Fruit fly (Drosophila melanogaster): ENCODE data around the gene app.
A peak's percentile ranks its signal among the peaks of the same experiment; 100 is the strongest.

app gene

DNA sequence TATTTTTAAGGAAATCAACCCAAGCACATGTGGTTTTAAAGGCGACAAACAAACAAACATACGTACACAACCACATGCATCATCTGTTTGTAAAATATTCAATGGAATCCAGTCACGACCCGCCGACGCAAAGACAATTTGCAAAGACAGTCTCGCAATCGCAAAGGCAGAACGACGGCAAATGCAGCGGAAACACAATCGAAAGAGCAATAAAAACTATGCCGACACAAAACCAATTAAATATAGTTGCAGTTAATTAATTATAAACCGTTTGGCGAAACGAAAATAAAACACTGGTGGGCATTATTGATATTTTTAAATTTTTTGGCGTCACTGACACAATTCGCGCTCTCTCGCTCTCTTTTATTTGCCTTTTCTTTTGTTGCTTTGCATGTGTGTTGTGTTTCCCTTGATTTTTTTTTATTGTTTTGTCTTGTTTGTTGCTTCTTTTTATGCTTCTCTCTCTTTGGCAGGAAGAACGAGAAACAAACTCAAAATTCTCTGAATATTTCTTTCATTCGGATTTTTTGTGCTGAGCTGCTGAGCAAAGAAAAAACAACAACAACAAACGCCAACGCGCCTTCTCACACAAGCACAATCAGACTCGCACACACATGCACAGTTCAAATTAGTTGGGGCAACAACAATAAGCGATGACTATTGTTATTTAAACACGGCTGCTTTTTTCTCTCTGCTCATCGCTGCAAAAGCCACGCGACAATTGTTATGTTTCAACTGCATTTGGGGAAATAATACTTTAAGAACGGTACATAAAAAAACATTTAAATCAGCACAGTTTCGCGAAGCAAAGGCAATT lies 907 bp downstream of the app start (continued):
- no peak for TF ChIP-seq CG32532 (GFP tag; IDR thresholded peaks at IDR 0.05)
- no peak for TF ChIP-seq Dp (GFP tag; optimal IDR thresholded peaks at IDR 0.05)
- no peak for TF ChIP-seq chif (GFP tag; optimal IDR thresholded peaks at IDR 0.05)
- peak; percentile 94 for TF ChIP-seq cg (GFP tag; optimal IDR thresholded peaks at IDR 0.05)
- no peak for TF ChIP-seq CG16813 (GFP tag; IDR thresholded peaks at IDR 0.05; ENCODE audit: partially characterized antibody)
- no peak for TF ChIP-seq Antp (GFP tag; optimal IDR thresholded peaks at IDR 0.05)
- TF ChIP-seq zfh1 (GFP tag; IDR thresholded peaks at IDR 0.05): no peak
- TF ChIP-seq Optix (GFP tag; IDR thresholded peaks at IDR 0.05): no peak
- peak; percentile 2 for TF ChIP-seq CG12769 (tag; optimal IDR thresholded peaks at IDR 0.05)
- no peak for TF ChIP-seq pita (GFP tag; optimal IDR thresholded peaks at IDR 0.05)
- TF ChIP-seq abd-A (tag; optimal IDR thresholded peaks at IDR 0.05): peak; percentile 33
- peak; percentile 86; the same call in 2 of the 4 replicates for TF ChIP-seq chinmo (GFP tag; IDR thresholded peaks at IDR 0.05; ENCODE audit: partially characterized antibody)
- no peak for TF ChIP-seq NC2β (GFP tag; optimal IDR thresholded peaks at IDR 0.05)
- TF ChIP-seq so (GFP tag; IDR thresholded peaks at IDR 0.05): 0 out of 3 replicates have a peak, but pooled peaks have one; percentile 15
- no peak for TF ChIP-seq CG13296 (GFP tag; optimal IDR thresholded peaks at IDR 0.05)
- no peak for TF ChIP-seq Dip3 (GFP tag; optimal IDR thresholded peaks at IDR 0.05)
- no peak for TF ChIP-seq Atf-2 (GFP tag; optimal IDR thresholded peaks at IDR 0.05)
- no peak for TF ChIP-seq CG5953 (GFP tag; IDR thresholded peaks at IDR 0.05)
- TF ChIP-seq MESR4 (GFP tag; optimal IDR thresholded peaks at IDR 0.05): no peak
- no peak for TF ChIP-seq CG17829 (tag; optimal IDR thresholded peaks at IDR 0.05)
- TF ChIP-seq Mes4 (GFP tag; optimal IDR thresholded peaks at IDR 0.05): no peak
- TF ChIP-seq Neu2 (GFP tag; optimal IDR thresholded peaks at IDR 0.05; ENCODE audit: borderline replicate concordance): no peak
- TF ChIP-seq CG6791 (GFP tag; IDR thresholded peaks at IDR 0.05; ENCODE audit: partially characterized antibody): no peak
- TF ChIP-seq CG7786 (GFP tag; optimal IDR thresholded peaks at IDR 0.05): no peak
- 0 out of 2 replicates have a peak, but pooled peaks have one; percentile 6 for TF ChIP-seq CG13287 (GFP tag; IDR thresholded peaks at IDR 0.05; ENCODE audit: partially characterized antibody)
- TF ChIP-seq CG1603 (tag; optimal IDR thresholded peaks at IDR 0.05): no peak
- peak; percentile 2 for TF ChIP-seq Elba2 (GFP tag; optimal IDR thresholded peaks at IDR 0.05)
- TF ChIP-seq wek (GFP tag; optimal IDR thresholded peaks at IDR 0.05): no peak
- TF ChIP-seq lbe (GFP tag; optimal IDR thresholded peaks at IDR 0.05): peak; percentile 4
- TF ChIP-seq CG12942 (GFP tag; optimal IDR thresholded peaks at IDR 0.05): no peak
- TF ChIP-seq CG14710 (tag; optimal IDR thresholded peaks at IDR 0.05): no peak
- TF ChIP-seq cato (GFP tag; optimal IDR thresholded peaks at IDR 0.05; ENCODE audit: borderline replicate concordance): no peak

DNA sequence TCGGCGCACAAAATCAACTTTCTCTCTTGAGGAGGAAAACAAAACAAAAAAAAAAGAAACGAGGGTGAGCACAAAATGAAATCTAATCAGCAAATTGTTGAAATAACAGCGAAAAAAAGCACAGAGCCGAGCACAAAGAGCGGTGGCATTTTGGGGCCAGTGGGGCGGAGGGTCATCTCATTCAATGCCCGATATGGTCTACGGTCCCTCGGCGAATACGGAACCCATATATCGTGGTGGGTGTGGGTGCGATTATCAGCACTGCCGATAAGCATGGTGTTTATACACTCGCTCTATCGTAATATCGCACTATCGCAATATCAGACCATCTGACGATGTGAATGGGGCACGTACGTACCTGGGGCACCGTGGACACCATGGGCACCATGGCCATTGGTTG lies 7.9 kb downstream of the app start:
- TF ChIP-seq CG33213 (GFP tag; optimal IDR thresholded peaks at IDR 0.05) (no peak), Bgb (GFP tag; IDR thresholded peaks at IDR 0.05; ENCODE audit: partially characterized antibody) (peak; percentile 25; the same call in 1 of the 2 replicates), CoRest (tag; optimal IDR thresholded peaks at IDR 0.05) (no peak), Nf-YC (tag; optimal IDR thresholded peaks at IDR 0.05) (no peak), mirr (GFP tag; optimal IDR thresholded peaks at IDR 0.05) (peak; percentile 84), sd (tag; optimal IDR thresholded peaks at IDR 0.05) (peak; percentile 97), Med (GFP tag) (peak; percentile 54), H2.0 (GFP tag; IDR thresholded peaks at IDR 0.05) (no peak), CG34376 (GFP tag; optimal IDR thresholded peaks at IDR 0.05) (peak; percentile 79), HmgZ (tag; optimal IDR thresholded peaks at IDR 0.05) (peak; percentile 40), Rfx (GFP tag; IDR thresholded peaks at IDR 0.05) (0 out of 2 replicates have a peak, but pooled peaks have one; percentile 17), CG11085 (GFP tag; IDR thresholded peaks at IDR 0.05) (no peak), CG14014 (GFP tag; IDR thresholded peaks at IDR 0.05) (0 out of 2 replicates have a peak, but pooled peaks have one; percentile 7), CG8290 (GFP tag; optimal IDR thresholded peaks at IDR 0.05) (no peak), CG8290 (tag; optimal IDR thresholded peaks at IDR 0.05) (peak in 1 of 2 experiments; percentile 43), Hr3 (GFP tag; optimal IDR thresholded peaks at IDR 0.05) (no peak), sug (tag; optimal IDR thresholded peaks at IDR 0.05) (peak; percentile 65), Hr78 (GFP tag; optimal IDR thresholded peaks at IDR 0.05) (peak in 1 of 2 experiments; percentile 17)

Data from whole organism, embryonic.